Fruit fly (Drosophila melanogaster) Kc167 (cell line): Measurements from ENCODE around the gene Gfat1.
"Not testable (repeated sequence)": the region's sequence is repeated elsewhere in the genome, so short reads cannot be mapped to it uniquely, and the experiment has no call there.

Source experiments
- Myc ChIP-seq: fragments of >200 bp; optimal IDR thresholded peaks from 2 replicates; lab custom pipeline; 2017; ENCODE audit warnings: missing external identifiers
- Sin3A ChIP-seq: fragments of >200 bp; optimal IDR thresholded peaks from 2 replicates; lab custom pipeline; 2018; ENCODE audit warnings: missing external identifiers
- h ChIP-seq: fragments of >200 bp; optimal IDR thresholded peaks from 3 replicates; lab custom pipeline; 2018; ENCODE audit warnings: missing external identifiers
- insv ChIP-seq: fragments of >200 bp; optimal IDR thresholded peaks from 3 replicates; lab custom pipeline; 2018; ENCODE audit warnings: missing external identifiers
- psq ChIP-seq: fragments of >200 bp; optimal IDR thresholded peaks from 2 replicates; lab custom pipeline; 2017; ENCODE audit warnings: missing external identifiers
- ttk ChIP-seq: sonication (Bioruptor generic); optimal IDR thresholded peaks from 2 replicates; lab custom pipeline; 2017; ENCODE audit warnings: missing external identifiers

The Gfat1 gene

DNA sequence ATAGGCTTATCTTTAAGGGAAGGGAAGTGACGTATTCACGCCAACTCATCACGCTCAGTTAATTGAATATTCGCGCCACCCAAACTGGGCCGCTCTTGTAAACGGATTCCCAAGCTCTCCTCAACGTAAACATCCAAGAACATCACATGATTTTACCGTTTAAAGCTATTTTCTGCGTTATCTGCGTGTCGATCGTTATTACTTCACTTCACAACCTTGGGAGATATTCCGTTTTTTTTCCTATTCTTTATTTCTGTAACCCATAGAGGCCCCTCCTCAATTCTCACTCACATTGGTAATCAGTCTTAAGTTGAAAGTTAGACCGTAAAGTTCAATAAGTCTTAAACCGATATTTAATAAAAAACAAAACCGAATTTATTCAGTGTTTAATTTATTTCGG is at the start of gene Gfat1:
Gene Gfat1, plus strand, starts transcription at position 301 of the 400 bp plus-strand sequence.
- TF ChIP-seq h, Sin3A, insv (lab: Kevin White, UChicago): not testable (repeated sequence)

DNA sequence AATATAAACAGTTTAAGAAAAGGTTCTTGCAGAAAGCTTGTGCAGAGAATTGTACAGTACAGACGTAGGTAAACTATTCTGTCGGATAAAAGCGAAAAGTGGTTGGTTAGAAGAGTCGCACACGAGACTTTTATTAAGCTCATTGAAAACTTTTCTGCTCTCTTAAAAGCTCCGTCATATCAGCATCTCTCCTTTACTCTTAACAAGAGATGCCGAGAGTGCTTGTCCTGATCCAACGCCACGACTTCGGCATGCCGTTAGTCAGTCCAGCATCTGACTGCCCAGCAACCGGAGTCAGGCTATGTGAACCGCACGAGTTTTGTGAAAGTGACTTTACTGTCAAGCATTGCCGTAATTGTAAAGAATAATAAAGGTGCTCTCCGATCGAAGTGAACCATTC is 48.6 kb upstream of the Gfat1 start, which contains the start of gene CG42402:
Gene CG42402, plus strand, starts transcription at position 282 of the 400 bp plus-strand sequence.
- no peak for TF ChIP-seq Sin3A (lab: Kevin White, UChicago)

DNA sequence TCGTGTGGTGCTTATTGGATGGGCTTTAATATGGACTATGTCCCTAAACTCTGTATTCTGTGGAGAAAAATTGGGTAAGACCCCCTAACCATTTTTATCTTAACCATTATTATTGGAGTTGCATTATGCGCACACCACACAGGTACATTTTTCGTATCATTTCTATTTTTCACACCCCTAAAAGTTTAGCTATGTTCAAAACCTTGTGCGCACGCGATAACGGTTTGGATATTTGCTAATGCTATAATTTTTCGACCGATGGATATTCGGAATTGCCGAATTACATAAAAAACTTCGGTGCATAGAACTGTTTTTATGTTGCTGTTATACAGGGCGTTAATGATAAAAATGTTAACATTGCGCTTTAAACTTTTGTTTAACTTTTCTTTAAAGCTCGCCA is 44.5 kb upstream of the Gfat1 start:
- TF ChIP-seq Myc, result no peak
- no peak for TF ChIP-seq ttk (lab: Kevin White, UChicago)
- no peak for TF ChIP-seq insv (lab: Kevin White, UChicago)
- TF ChIP-seq h (lab: Kevin White, UChicago), result no peak
- TF ChIP-seq psq (lab: Kevin White, UChicago), result no peak
- TF ChIP-seq Sin3A (lab: Kevin White, UChicago), result no peak

DNA sequence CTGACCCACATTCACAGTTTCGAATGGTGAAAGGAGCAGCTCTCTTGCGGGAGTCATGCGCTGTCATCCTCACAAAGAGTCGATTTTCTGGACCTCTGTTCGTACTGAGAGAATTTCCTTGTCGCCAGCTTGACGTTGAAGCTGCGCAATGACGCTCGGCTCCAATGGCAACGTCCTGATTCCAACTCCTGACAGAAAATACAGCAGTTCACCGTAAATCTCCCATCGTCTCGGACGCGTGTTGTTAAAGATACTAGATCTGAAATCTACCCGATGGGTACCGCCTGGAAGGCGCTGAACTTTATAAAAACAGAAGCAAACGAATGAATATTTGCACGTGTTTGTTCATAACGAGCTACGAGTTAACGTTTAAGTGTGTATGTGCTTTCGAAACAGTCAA is 42.4 kb upstream of the Gfat1 start:
- TF ChIP-seq Myc, result no peak
- TF ChIP-seq h (lab: Kevin White, UChicago), result no peak
- no peak for TF ChIP-seq Sin3A (lab: Kevin White, UChicago)
- no peak for TF ChIP-seq ttk (lab: Kevin White, UChicago)
- TF ChIP-seq insv (lab: Kevin White, UChicago), result no peak
- TF ChIP-seq psq (lab: Kevin White, UChicago), result no peak

DNA sequence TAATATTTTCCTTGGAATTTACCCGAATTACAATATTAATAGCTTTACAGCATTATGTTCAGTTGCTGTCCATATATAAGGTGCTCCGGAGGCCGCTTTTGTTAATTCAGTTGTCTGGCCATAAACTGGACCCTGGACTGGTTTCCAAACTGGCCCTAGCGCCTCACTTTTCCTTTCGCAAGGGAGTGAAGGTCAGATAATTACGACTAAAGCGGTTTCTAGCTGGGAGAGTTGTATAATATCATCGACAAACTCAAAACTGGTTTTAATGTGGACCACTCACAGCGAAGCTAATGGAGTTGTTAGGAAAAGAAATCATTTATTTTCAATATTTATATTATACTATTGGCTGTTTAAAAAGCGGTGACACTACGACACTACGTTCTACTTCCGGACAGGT is 1.3 kb downstream of the Gfat1 start:
- no peak for TF ChIP-seq Myc
- TF ChIP-seq psq (lab: Kevin White, UChicago), result no peak
- TF ChIP-seq ttk (lab: Kevin White, UChicago), result no peak
- no peak for TF ChIP-seq h (lab: Kevin White, UChicago)
- no peak for TF ChIP-seq insv (lab: Kevin White, UChicago)
- no peak for TF ChIP-seq Sin3A (lab: Kevin White, UChicago)

DNA sequence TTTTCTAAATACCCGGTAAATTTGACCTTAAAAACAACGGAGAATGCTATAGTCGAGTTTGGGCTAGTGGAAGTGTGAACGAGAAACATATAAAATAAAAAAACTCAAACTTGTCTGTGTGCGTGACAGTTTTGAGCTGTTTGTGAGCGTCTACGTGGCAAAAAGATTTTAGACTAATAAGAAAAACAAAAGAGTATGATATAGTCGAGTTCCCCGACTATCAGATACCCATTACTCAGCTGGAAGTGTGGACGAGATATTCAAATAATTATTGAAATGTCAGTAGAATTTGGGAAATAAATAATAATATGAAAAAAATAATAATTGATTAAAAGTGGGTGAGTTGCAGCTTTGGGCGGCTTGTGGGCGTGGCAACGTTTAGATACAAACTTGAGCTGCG is 2.1 kb downstream of the Gfat1 start:
- TF ChIP-seq ttk (lab: Kevin White, UChicago) (no peak), psq (lab: Kevin White, UChicago) (no peak), Sin3A (lab: Kevin White, UChicago) (no peak), h (lab: Kevin White, UChicago) (no peak)

DNA sequence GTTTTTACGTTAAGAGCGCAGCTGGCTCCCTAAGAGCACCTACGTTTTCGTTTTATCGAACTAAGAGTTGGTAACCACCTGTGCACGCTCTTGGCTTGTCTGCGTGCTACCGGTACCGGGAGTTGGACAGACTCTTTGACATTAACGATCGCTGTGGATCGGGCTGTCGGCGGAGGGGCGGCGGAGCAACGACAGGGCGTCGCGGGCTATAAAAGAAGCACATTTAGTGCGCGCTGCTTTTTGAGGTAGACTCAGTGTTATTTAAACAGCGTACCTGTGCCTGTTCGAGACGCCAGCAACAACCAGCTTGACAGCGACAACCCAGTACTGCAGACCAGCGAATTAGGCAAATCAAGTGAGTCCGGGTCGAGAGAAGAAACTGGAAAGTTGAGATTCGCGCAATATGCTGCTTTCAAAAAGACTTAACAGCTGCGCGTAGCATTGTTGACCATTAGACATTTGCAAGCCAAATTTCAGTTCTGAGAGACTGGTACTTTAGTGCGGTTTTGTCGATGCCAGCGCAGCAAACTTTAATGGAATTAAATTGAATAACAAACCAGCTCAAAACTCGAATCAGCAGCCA is 4.1 kb downstream of the Gfat1 start:
- TF ChIP-seq Sin3A (lab: Kevin White, UChicago), result no peak
- no peak for TF ChIP-seq psq (lab: Kevin White, UChicago)
- no peak for TF ChIP-seq ttk (lab: Kevin White, UChicago)
- no peak for TF ChIP-seq insv (lab: Kevin White, UChicago)
- no peak for TF ChIP-seq Myc

DNA sequence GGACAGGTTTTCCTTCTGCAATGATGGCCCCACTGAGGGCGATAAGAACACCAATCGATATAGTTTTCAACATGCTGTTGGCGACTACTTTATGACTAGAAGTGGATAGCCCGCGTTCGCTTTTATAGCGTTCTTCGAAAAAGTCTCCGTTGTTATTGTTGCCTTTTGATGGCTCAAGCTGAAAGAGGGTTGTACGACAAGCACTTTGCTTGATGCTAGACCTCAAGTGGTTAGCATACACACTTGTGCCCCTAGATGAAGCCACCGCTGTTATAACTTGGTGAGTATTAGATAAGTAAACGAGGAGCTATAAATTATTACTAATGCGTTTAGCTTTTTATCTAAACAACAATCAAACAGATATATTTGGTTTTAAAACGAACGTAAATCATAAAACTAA is 35.9 kb downstream of the Gfat1 start, which contains the start of gene CG40198:
Gene CG40198, minus strand, starts transcription at position 101 of the 400 bp plus-strand sequence.
- TF ChIP-seq insv (lab: Kevin White, UChicago) (no peak), psq (lab: Kevin White, UChicago) (no peak)

DNA sequence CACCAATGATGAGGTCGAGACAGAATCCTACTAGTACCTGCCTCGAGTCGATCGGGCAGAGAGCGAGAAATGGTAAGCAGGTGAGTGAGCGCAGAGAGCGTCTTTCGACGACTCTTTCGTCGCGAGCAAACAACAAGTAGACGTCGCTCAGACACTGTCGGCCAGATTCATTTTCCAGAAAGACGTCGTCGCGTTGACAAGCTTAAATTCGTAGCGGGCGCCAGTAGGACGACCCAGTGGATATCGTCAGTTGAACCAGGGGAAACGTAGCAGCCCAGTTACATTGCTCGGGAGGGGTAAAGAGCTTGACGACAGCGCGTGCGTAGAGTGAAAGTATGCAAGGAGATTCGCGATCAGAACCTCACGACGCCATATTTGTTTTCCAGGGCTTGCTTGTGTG is 48.2 kb downstream of the Gfat1 start, which contains the start of gene CG12581:
Gene CG12581, plus strand, starts transcription at position 163 of the 400 bp plus-strand sequence.
- TF ChIP-seq h (lab: Kevin White, UChicago) (no peak), Myc (no peak), insv (lab: Kevin White, UChicago) (no peak), ttk (lab: Kevin White, UChicago) (no peak), psq (lab: Kevin White, UChicago) (no peak), Sin3A (lab: Kevin White, UChicago) (no peak)

DNA sequence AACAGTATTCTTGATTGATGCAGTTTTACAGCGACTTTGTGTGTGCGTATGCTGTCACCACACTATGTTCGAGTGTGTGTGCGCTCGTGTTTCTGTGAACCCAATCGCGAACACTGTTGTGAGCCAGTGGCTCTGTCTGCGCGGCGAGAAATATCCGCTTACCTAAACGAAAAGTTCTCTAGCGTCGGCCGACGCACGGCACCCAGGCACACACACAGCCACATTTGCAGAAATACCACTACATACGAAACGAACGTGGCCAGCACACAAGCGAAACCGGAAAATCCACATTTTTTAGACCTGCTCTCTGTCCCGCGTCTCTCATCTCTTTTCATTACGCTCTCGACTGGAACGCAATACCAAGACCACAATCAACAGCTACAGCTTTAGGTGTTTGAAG is 48.7 kb downstream of the Gfat1 start:
- TF ChIP-seq psq (lab: Kevin White, UChicago) (no peak), h (lab: Kevin White, UChicago) (no peak), Sin3A (lab: Kevin White, UChicago) (no peak), insv (lab: Kevin White, UChicago) (no peak), ttk (lab: Kevin White, UChicago) (no peak)

DNA sequence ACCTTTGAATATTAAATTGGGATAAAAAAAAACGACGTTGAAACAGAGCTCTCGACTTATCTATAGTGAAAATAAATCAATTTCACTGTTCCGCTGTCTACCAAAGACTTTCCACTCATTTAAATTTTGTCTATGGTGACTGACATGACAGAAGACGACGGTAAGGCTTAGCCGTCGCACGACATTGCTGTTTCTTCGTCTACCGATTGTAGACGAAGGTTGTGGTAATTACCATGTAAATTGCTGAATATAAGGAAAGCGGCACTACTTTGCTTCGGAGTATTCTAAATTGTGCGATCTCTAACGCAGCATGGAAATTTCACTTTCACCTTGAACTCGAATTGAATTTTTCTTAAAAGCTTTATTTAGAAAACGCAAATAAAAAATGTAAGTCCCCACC is 50.5 kb downstream of the Gfat1 start:
- no peak for TF ChIP-seq Sin3A (lab: Kevin White, UChicago)

DNA sequence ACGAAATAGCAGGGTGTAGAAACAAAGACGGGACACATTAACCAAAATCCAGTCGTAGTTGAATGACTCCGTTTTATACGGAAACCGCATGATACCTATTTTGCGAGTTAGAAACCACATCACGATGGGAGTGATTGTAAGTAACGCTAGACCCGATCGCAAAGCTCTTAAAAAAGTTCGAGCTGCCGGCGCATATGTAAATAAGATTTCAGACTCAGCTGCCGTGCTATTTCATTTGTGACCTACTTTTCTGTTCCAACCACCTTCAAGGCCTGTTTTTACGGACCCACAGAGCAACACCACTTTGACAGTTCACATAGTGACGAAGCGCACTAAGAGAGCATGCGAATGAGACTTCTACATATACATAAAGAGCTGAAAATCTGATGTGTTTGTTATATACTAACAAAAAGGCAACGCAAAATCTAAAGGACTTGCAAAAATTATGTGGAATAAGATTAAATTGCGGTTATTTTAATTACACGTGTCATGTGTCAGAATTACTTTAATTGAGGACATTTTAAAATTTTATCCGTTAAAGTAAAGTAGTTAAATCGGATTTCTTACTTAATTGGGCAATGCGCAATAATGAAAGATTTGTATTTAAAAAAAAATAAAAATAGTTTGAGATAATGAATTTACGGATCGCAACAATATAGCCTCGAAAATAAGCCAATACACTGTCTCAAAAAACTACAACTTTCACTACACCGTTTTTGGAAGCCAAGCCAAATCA is 52.7 kb downstream of the Gfat1 start:
- no peak for TF ChIP-seq ttk (lab: Kevin White, UChicago)
- TF ChIP-seq psq (lab: Kevin White, UChicago), result no peak
- TF ChIP-seq insv (lab: Kevin White, UChicago), result no peak
- TF ChIP-seq h (lab: Kevin White, UChicago), result no peak
- no peak for TF ChIP-seq Sin3A (lab: Kevin White, UChicago)
- TF ChIP-seq Myc, result no peak
